Worm (Caenorhabditis elegans): ENCODE data around the gene klf-3.

DNA sequence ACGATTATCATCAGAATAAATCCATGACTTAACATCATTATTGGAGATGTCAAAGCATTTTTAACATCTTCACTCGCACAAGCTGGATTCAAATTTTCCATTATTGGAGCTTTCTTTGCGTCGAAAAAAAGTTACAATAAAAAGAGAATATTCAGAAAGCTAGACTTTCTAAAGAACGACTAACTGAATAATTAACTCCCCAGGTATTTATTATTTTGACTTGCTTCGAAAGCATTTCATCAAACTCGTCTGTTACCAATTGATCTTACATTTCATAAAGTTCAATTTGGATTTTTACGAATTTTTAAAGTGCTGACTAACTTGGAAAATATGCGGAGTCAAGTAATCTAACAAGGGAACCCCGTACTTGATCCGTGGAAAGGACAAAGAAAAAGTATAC is 41.0 kb upstream of the klf-3 start, which contains the start of gene sra-29:
- TF ChIP-seq ztf-29 (GFP tag; IDR thresholded peaks at IDR 0.05): no peak
- TF ChIP-seq flt-1 (GFP tag; IDR thresholded peaks at IDR 0.05): no peak
- no peak for TF ChIP-seq T22C8.4 (GFP tag; IDR thresholded peaks at IDR 0.05)
- no peak for TF ChIP-seq tab-1 (GFP tag; IDR thresholded peaks at IDR 0.05)
- no peak for TF ChIP-seq ztf-23 (GFP tag; IDR thresholded peaks at IDR 0.05)
- no peak for TF ChIP-seq med-1 (GFP tag; optimal IDR thresholded peaks at IDR 0.05; ENCODE audit: insufficient read depth)

Measured in whole organism, midembryonic.